Fruit fly (Drosophila melanogaster) whole organism, embryonic: Measurements from ENCODE around the gene Rab30.

Source experiments
- BtbVII ChIP-seq: fragments of 200-800 bp; sonication (Bioruptor generic); optimal IDR thresholded peaks from 3 replicates; lab custom pipeline; 2017; ENCODE audit warnings: missing biosample characterization, mild to moderate bottlenecking, missing genetic modification characterization
- CG10321 ChIP-seq: fragments of 200-800 bp; sonication (Bioruptor generic); IDR thresholded peaks from 2 replicates; pipeline ENCODE4 v1.3.6; 2022; ENCODE audit warnings: missing biosample characterization, missing genetic modification characterization
- CG10543 ChIP-seq: fragments of 200-800 bp; sonication (Bioruptor generic); optimal IDR thresholded peaks from 3 replicates; lab custom pipeline; 2017; ENCODE audit warnings: missing biosample characterization, mild to moderate bottlenecking, missing genetic modification characterization, moderate library complexity
- CG11247 ChIP-seq: fragments of 200-800 bp; sonication (Bioruptor generic); IDR thresholded peaks from 2 replicates; pipeline ENCODE4 v1.3.6; 2022; ENCODE audit warnings: missing biosample characterization, missing genetic modification characterization
- CG11456 ChIP-seq: fragments of 200-800 bp; sonication (Bioruptor generic); IDR thresholded peaks from 3 replicates; pipeline ENCODE4 v1.3.6; 2022; ENCODE audit warnings: missing biosample characterization, missing genetic modification characterization
- CG12071 ChIP-seq: fragments of 200-800 bp; sonication (Bioruptor generic); optimal IDR thresholded peaks from 3 replicates; lab custom pipeline; 2018; ENCODE audit warnings: missing biosample characterization, mild to moderate bottlenecking, missing genetic modification characterization
- CG12236 ChIP-seq: fragments of 200-800 bp; sonication (Bioruptor generic); optimal IDR thresholded peaks from 2 replicates; lab custom pipeline; 2016; ENCODE audit warnings: missing biosample characterization, missing genetic modification characterization
- CG12769 ChIP-seq: fragments of 200-800 bp; sonication (Bioruptor generic); optimal IDR thresholded peaks from 2 replicates; lab custom pipeline; 2019; ENCODE audit warnings: missing biosample characterization, mild to moderate bottlenecking, missing genetic modification characterization, moderate library complexity
- CG12942 ChIP-seq: fragments of 200-800 bp; sonication (Bioruptor generic); optimal IDR thresholded peaks from 3 replicates; lab custom pipeline; 2016; ENCODE audit warnings: missing biosample characterization, missing genetic modification characterization
- CG17186 ChIP-seq: fragments of 200-800 bp; sonication (Bioruptor generic); optimal IDR thresholded peaks from 3 replicates; lab custom pipeline; 2017; ENCODE audit warnings: missing biosample characterization, missing genetic modification reagents, missing genetic modification characterization
- CG17328 ChIP-seq: fragments of 200-800 bp; sonication (Bioruptor generic); IDR thresholded peaks from 2 replicates; pipeline ENCODE4 v1.3.6; 2022; ENCODE audit warnings: missing biosample characterization, missing genetic modification characterization
- CG17361 ChIP-seq: fragments of 200-800 bp; sonication (Bioruptor generic); IDR thresholded peaks from 3 replicates; pipeline ENCODE4 v1.3.6; 2022; ENCODE audit warnings: missing biosample characterization, missing genetic modification characterization
- CG17802 ChIP-seq: fragments of 200-800 bp; sonication (Bioruptor generic); optimal IDR thresholded peaks from 2 replicates; lab custom pipeline; 2018; ENCODE audit warnings: missing biosample characterization, mild to moderate bottlenecking, missing genetic modification characterization, moderate library complexity
- CG17829 ChIP-seq: fragments of 200-800 bp; optimal IDR thresholded peaks from 2 replicates; lab custom pipeline; 2019; ENCODE audit warnings: missing biosample characterization, mild to moderate bottlenecking, missing genetic modification characterization, moderate library complexity
- CG31224 ChIP-seq: fragments of 200-800 bp; sonication (Bioruptor generic); IDR thresholded peaks from 2 replicates; pipeline ENCODE4 v1.3.6; 2022; ENCODE audit warnings: missing biosample characterization, missing genetic modification characterization
- CG33557 ChIP-seq: fragments of 200-800 bp; sonication (Bioruptor generic); optimal IDR thresholded peaks from 2 replicates; lab custom pipeline; 2019; ENCODE audit warnings: missing biosample characterization, mild to moderate bottlenecking, missing genetic modification characterization, moderate library complexity
- CG43689 ChIP-seq: fragments of 200-800 bp; sonication (Bioruptor generic); IDR thresholded peaks from 2 replicates; pipeline ENCODE4 v1.3.6; 2022; ENCODE audit warnings: missing biosample characterization, missing genetic modification characterization
- CG8290 ChIP-seq, 3 experiments: fragments of 200-800 bp; sonication (Bioruptor generic); optimal IDR thresholded peaks; 2 replicates each; lab custom pipeline; 2016 to 2019; ENCODE audit warnings: missing biosample characterization in 3 of 3, missing genetic modification characterization in 3 of 3, mild to moderate bottlenecking in 2 of 3, moderate library complexity in 1 of 3
- CG8765 ChIP-seq: fragments of 200-800 bp; sonication (Bioruptor generic); IDR thresholded peaks from 2 replicates; pipeline ENCODE4 v1.3.6; 2022; ENCODE audit warnings: missing biosample characterization, missing genetic modification characterization
- CG9215 ChIP-seq: fragments of 200-800 bp; sonication (Bioruptor generic); IDR thresholded peaks from 2 replicates; pipeline ENCODE4 v1.3.6; 2022; ENCODE audit warnings: missing biosample characterization, missing genetic modification characterization
- CG9876 ChIP-seq: fragments of 200-800 bp; sonication (Bioruptor generic); optimal IDR thresholded peaks from 2 replicates; lab custom pipeline; 2016; ENCODE audit warnings: missing biosample characterization, missing genetic modification characterization
- Camta ChIP-seq: fragments of 200-800 bp; sonication (Bioruptor generic); optimal IDR thresholded peaks from 2 replicates; lab custom pipeline; 2016; ENCODE audit warnings: missing biosample characterization, missing genetic modification characterization
- D19B ChIP-seq: fragments of 200-800 bp; sonication (Bioruptor generic); optimal IDR thresholded peaks from 2 replicates; lab custom pipeline; 2017; ENCODE audit warnings: missing biosample characterization, mild to moderate bottlenecking, missing genetic modification characterization
- Dref ChIP-seq: fragments of 200-800 bp; sonication (Bioruptor generic); IDR thresholded peaks from 2 replicates; pipeline ENCODE4 v1.3.6; 2022; ENCODE audit warnings: missing biosample characterization, missing genetic modification characterization
- E2f2 ChIP-seq: fragments of 200-800 bp; sonication (Bioruptor generic); IDR thresholded peaks from 2 replicates; pipeline ENCODE4 v1.3.6; 2022; ENCODE audit warnings: missing biosample characterization, missing genetic modification characterization
- Hr51 ChIP-seq, 2 experiments: fragments of 200-800 bp; sonication (Bioruptor generic); optimal IDR thresholded peaks; 2 replicates in 1 of 2; 3 replicates in 1 of 2; lab custom pipeline; 2016 to 2018; ENCODE audit warnings: missing biosample characterization in 2 of 2, missing genetic modification characterization in 2 of 2, mild to moderate bottlenecking in 1 of 2, moderate library complexity in 1 of 2
- Jarid2 ChIP-seq: fragments of 200-800 bp; sonication (Bioruptor generic); optimal IDR thresholded peaks from 3 replicates; lab custom pipeline; 2017; ENCODE audit warnings: mild to moderate bottlenecking, missing biosample characterization, missing genetic modification reagents, missing genetic modification characterization
- Lpt ChIP-seq: fragments of >200 bp; optimal IDR thresholded peaks from 2 replicates; lab custom pipeline; 2018; ENCODE audit warnings: missing biosample characterization, missing genetic modification characterization
- Mes4 ChIP-seq: fragments of 200-800 bp; sonication (Bioruptor generic); optimal IDR thresholded peaks from 2 replicates; lab custom pipeline; 2016; ENCODE audit warnings: missing biosample characterization, missing genetic modification characterization
- Nf-YB ChIP-seq: fragments of 200-800 bp; sonication (Bioruptor generic); optimal IDR thresholded peaks from 3 replicates; lab custom pipeline; 2019; ENCODE audit warnings: missing biosample characterization, mild to moderate bottlenecking, missing genetic modification characterization, moderate library complexity
- Spps ChIP-seq: fragments of 200-800 bp; sonication (Bioruptor generic); optimal IDR thresholded peaks from 2 replicates; lab custom pipeline; 2018; ENCODE audit warnings: missing biosample characterization, mild to moderate bottlenecking, missing genetic modification characterization
- Ssrp ChIP-seq: fragments of 200-800 bp; sonication (Bioruptor generic); optimal IDR thresholded peaks from 2 replicates; lab custom pipeline; 2018; ENCODE audit warnings: missing biosample characterization, mild to moderate bottlenecking, missing genetic modification characterization, moderate library complexity
- bowl ChIP-seq: fragments of 200-800 bp; sonication (Bioruptor generic); IDR thresholded peaks from 2 replicates; pipeline ENCODE4 v1.3.6; 2022; ENCODE audit warnings: missing biosample characterization, missing genetic modification characterization
- btn ChIP-seq: fragments of 200-800 bp; sonication (Bioruptor generic); optimal IDR thresholded peaks from 2 replicates; lab custom pipeline; 2016; ENCODE audit warnings: missing biosample characterization, missing genetic modification characterization
- cwo ChIP-seq: fragments of 200-800 bp; sonication (Bioruptor generic); optimal IDR thresholded peaks from 3 replicates; lab custom pipeline; 2017; ENCODE audit warnings: missing biosample characterization, missing genetic modification characterization, mild to moderate bottlenecking, moderate library complexity, missing genetic modification reagents
- emc ChIP-seq: fragments of 200-800 bp; sonication (Bioruptor generic); optimal IDR thresholded peaks from 2 replicates; lab custom pipeline; 2016; ENCODE audit warnings: missing biosample characterization, missing genetic modification characterization
- ewg ChIP-seq: fragments of 200-800 bp; sonication (Bioruptor generic); optimal IDR thresholded peaks from 3 replicates; lab custom pipeline; 2017; ENCODE audit warnings: mild to moderate bottlenecking, missing biosample characterization, missing genetic modification reagents, missing genetic modification characterization
- gfzf ChIP-seq: fragments of 200-800 bp; sonication (Bioruptor generic); optimal IDR thresholded peaks from 2 replicates; lab custom pipeline; 2016; ENCODE audit warnings: missing biosample characterization, mild to moderate bottlenecking, missing genetic modification characterization, moderate library complexity
- grn ChIP-seq: fragments of 200-800 bp; sonication (Bioruptor generic); optimal IDR thresholded peaks from 3 replicates; lab custom pipeline; 2017; ENCODE audit warnings: missing biosample characterization, missing genetic modification characterization
- hb ChIP-seq: fragments of 200-800 bp; sonication (Bioruptor generic); IDR thresholded peaks from 3 replicates; pipeline ENCODE4 v1.3.6; 2022; ENCODE audit warnings: missing biosample characterization, missing genetic modification characterization; ENCODE audit not compliant: partially characterized antibody
- jing ChIP-seq: fragments of 200-800 bp; sonication (Bioruptor generic); optimal IDR thresholded peaks from 2 replicates; lab custom pipeline; 2018; ENCODE audit warnings: missing biosample characterization, mild to moderate bottlenecking, missing genetic modification characterization
- mld ChIP-seq: fragments of 200-800 bp; sonication (Bioruptor generic); IDR thresholded peaks from 3 replicates; pipeline ENCODE4 v1.3.6; 2022; ENCODE audit warnings: missing biosample characterization, missing genetic modification characterization; ENCODE audit not compliant: partially characterized antibody
- p53 ChIP-seq: fragments of 200-800 bp; sonication (Bioruptor generic); optimal IDR thresholded peaks from 2 replicates; lab custom pipeline; 2016; ENCODE audit warnings: missing biosample characterization, missing genetic modification characterization
- pan ChIP-seq, 4 experiments: fragments of >200 bp in 3 of 4; fragments of 200-800 bp in 1 of 4; sonication (Bioruptor generic) in 1 of 4; optimal IDR thresholded peaks in 3 of 4; IDR thresholded peaks in 1 of 4; 2 replicates each; pipeline versions ENCODE4 v1.3.6 to Lab custom; 2017 to 2022; ENCODE audit warnings: missing biosample characterization in 2 of 4, missing genetic modification characterization in 2 of 4, mixed read lengths in 1 of 4
- sens-2 ChIP-seq: fragments of 200-800 bp; sonication (Bioruptor generic); IDR thresholded peaks from 2 replicates; pipeline ENCODE4 v1.3.6; 2022; ENCODE audit warnings: missing biosample characterization, missing genetic modification characterization
- sim ChIP-seq: fragments of 200-800 bp; sonication (Bioruptor generic); IDR thresholded peaks from 2 replicates; pipeline ENCODE4 v1.3.6; 2022; ENCODE audit warnings: missing biosample characterization, missing genetic modification characterization
- slbo ChIP-seq: fragments of 200-800 bp; sonication (Bioruptor generic); IDR thresholded peaks from 2 replicates; pipeline ENCODE4 v1.3.6; 2022; ENCODE audit warnings: missing biosample characterization, missing genetic modification characterization
- trem ChIP-seq: fragments of 200-800 bp; optimal IDR thresholded peaks from 3 replicates; lab custom pipeline; 2019; ENCODE audit warnings: missing biosample characterization, mild to moderate bottlenecking, missing genetic modification characterization, moderate library complexity
- vfl ChIP-seq: fragments of 200-800 bp; sonication (Bioruptor generic); optimal IDR thresholded peaks from 2 replicates; lab custom pipeline; 2016; ENCODE audit warnings: missing biosample characterization, missing genetic modification characterization
- zfh1 ChIP-seq: fragments of 200-800 bp; sonication (Bioruptor generic); IDR thresholded peaks from 3 replicates; pipeline ENCODE4 v1.3.6; 2022; ENCODE audit warnings: missing biosample characterization, missing genetic modification characterization

Rab30 gene

DNA sequence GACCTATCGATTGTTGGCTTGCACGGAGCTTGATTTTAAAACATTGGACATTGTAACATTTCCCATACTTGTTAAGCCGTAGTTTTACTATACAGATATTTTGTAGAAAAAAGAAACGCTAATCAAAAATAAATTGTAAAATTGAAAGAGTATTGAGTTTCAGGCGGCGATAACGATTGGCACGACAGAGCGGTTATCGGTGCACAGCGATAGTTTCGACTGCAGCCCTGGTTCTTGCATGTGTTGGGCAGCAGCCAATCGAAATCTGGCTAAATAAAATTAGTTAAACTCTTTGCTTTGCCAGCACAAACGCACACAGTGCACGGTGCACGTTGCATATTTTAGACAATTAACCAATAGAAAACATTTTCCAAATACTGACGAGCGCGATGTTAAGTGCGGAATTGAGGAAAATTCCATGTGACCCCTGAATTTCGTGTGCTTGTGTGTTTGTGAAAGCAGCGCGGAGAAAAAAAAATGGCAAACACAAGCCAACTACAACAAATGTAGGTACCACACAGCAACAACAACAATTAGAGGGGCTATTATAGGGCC lies 5.4 kb upstream of the Rab30 start, which contains the start of gene milt (continued):
- no peak for TF ChIP-seq CG11247 (GFP tag; lab: Robert Waterston, UW)
- TF ChIP-seq mld (GFP tag; lab: Robert Waterston, UW), result peak; percentile 88
- TF ChIP-seq Nf-YB (GFP tag; lab: Kevin White, UChicago), result peak; percentile 93
- TF ChIP-seq CG17361, result no peak
- no peak for TF ChIP-seq sim (GFP tag; lab: Robert Waterston, UW)
- peak; percentile 34 for TF ChIP-seq slbo (GFP tag; lab: Robert Waterston, UW)
- TF ChIP-seq CG8765 (GFP tag; lab: Robert Waterston, UW), result no peak
- peak; percentile 72 for TF ChIP-seq E2f2
- no peak for TF ChIP-seq CG17328 (GFP tag; lab: Robert Waterston, UW)
- no peak for TF ChIP-seq BtbVII (GFP tag; lab: Kevin White, UChicago)
- TF ChIP-seq CG10321, result no peak
- no peak for TF ChIP-seq CG12769
- no peak for TF ChIP-seq Jarid2 (GFP tag; lab: Kevin White, UChicago)
- TF ChIP-seq Ssrp (tag; lab: Kevin White, UChicago), result peak; percentile 2
- peak; percentile 21 for TF ChIP-seq gfzf (GFP tag; lab: Kevin White, UChicago)
- TF ChIP-seq grn (GFP tag; lab: Kevin White, UChicago), result no peak
- TF ChIP-seq cwo (GFP tag; lab: Kevin White, UChicago), result no peak
- TF ChIP-seq vfl, result no peak
- TF ChIP-seq CG12236 (GFP tag; lab: Kevin White, UChicago), result no peak
- no peak for TF ChIP-seq btn (GFP tag; lab: Kevin White, UChicago)
- peak; percentile 78 for TF ChIP-seq CG17186
- TF ChIP-seq CG17802, result no peak
- TF ChIP-seq Hr51 (GFP tag; optimal IDR thresholded peaks at IDR 0.05; lab: Kevin White, UChicago), result no peak
- TF ChIP-seq bowl (GFP tag; lab: Robert Waterston, UW), result no peak
- TF ChIP-seq CG43689 (GFP tag; lab: Robert Waterston, UW), result no peak
- peak; percentile 35; the same call in 1 of the 3 replicates for TF ChIP-seq zfh1
- no peak for TF ChIP-seq jing (GFP tag; lab: Kevin White, UChicago)
- no peak for TF ChIP-seq D19B (GFP tag; lab: Kevin White, UChicago)
- TF ChIP-seq CG9876 (GFP tag; lab: Kevin White, UChicago), result no peak
- no peak for TF ChIP-seq CG8290 (GFP tag; optimal IDR thresholded peaks at IDR 0.05; lab: Kevin White, UChicago)
- TF ChIP-seq CG8290 (tag; optimal IDR thresholded peaks at IDR 0.05; lab: Kevin White, UChicago), result peak in 1 of 2 experiments; percentile 54
- no peak for TF ChIP-seq CG11456 (GFP tag; lab: Robert Waterston, UW)
- TF ChIP-seq CG31224 (GFP tag; lab: Robert Waterston, UW), result no peak
- TF ChIP-seq CG17829 (tag; lab: Kevin White, UChicago), result peak; percentile 1
- TF ChIP-seq hb (GFP tag; lab: Robert Waterston, UW), result peak; percentile 92
- TF ChIP-seq sens-2, result no peak
- TF ChIP-seq CG12942 (GFP tag; lab: Kevin White, UChicago), result no peak
- peak; percentile 9 for TF ChIP-seq emc (GFP tag; lab: Kevin White, UChicago)
- peak; percentile 96 for TF ChIP-seq Dref (GFP tag; lab: Robert Waterston, UW)
- no peak for TF ChIP-seq Lpt (GFP tag; lab: Kevin White, UChicago)
- no peak for TF ChIP-seq Mes4 (GFP tag; lab: Kevin White, UChicago)
- no peak for TF ChIP-seq pan (optimal IDR thresholded peaks at IDR 0.05; lab: Kevin White, UChicago)
- TF ChIP-seq pan (GFP tag; optimal IDR thresholded peaks at IDR 0.05 in 1 of 2, IDR thresholded peaks at IDR 0.05 in 1 of 2), result no peak
- no peak for TF ChIP-seq CG9215 (GFP tag; lab: Robert Waterston, UW)
- peak; percentile 50 for TF ChIP-seq trem (tag; lab: Kevin White, UChicago)
- TF ChIP-seq Camta (GFP tag; lab: Kevin White, UChicago), result no peak
- TF ChIP-seq CG10543 (GFP tag; lab: Kevin White, UChicago), result no peak
- TF ChIP-seq p53, result no peak
- no peak for TF ChIP-seq ewg
- no peak for TF ChIP-seq CG12071 (GFP tag; lab: Kevin White, UChicago)
- TF ChIP-seq CG33557 (GFP tag; lab: Kevin White, UChicago), result no peak
- TF ChIP-seq Spps (tag; lab: Kevin White, UChicago), result no peak
